Worm (Caenorhabditis elegans): Measurements from ENCODE around the gene F35G2.3.

- TF ChIP-seq ham-2 (GFP tag; optimal IDR thresholded peaks at IDR 0.05) (no peak), ces-1 (GFP tag; optimal IDR thresholded peaks at IDR 0.05) (no peak), sptf-1 (tag; optimal IDR thresholded peaks at IDR 0.05) (no peak), mep-1 (tag; optimal IDR thresholded peaks at IDR 0.05) (no peak), ceh-43 (GFP tag; optimal IDR thresholded peaks at IDR 0.05) (no peak), flh-1 (GFP tag; optimal IDR thresholded peaks at IDR 0.05) (no peak), unc-62 (GFP tag; optimal IDR thresholded peaks at IDR 0.05) (no peak), nhr-28 (tag; optimal IDR thresholded peaks at IDR 0.05) (no peak), lin-32 (GFP tag; optimal IDR thresholded peaks at IDR 0.05) (no peak), mab-5 (tag; optimal IDR thresholded peaks at IDR 0.05) (no peak)
Observed at ce11 chrIV:12207454-12207853, 2.0 kb upstream of the F35G2.3 start.

Data from whole organism, mixed stage, embryonic.